Fruit fly (Drosophila melanogaster) whole organism, adult: Measurements from ENCODE around the gene CG6094.

ENCODE experiments used
- CG12768 ChIP-seq: fragments of 200-800 bp; sonication (Bioruptor generic); optimal IDR thresholded peaks from 2 replicates; lab custom pipeline; 2017; ENCODE audit warnings: missing biosample characterization, missing genetic modification characterization, mild to moderate bottlenecking, moderate library complexity, missing genetic modification reagents
- CG7045 ChIP-seq: fragments of 200-800 bp; sonication (Bioruptor generic); optimal IDR thresholded peaks from 2 replicates; lab custom pipeline; 2017; ENCODE audit warnings: missing biosample characterization, mild to moderate bottlenecking, missing genetic modification characterization
- Clk ChIP-seq: fragments of 200-800 bp; sonication (Bioruptor generic); optimal IDR thresholded peaks from 2 replicates; lab custom pipeline; 2017; ENCODE audit warnings: missing biosample characterization, missing genetic modification characterization
- Crg-1 ChIP-seq: fragments of 200-800 bp; sonication (Bioruptor generic); optimal IDR thresholded peaks from 2 replicates; lab custom pipeline; 2016; ENCODE audit warnings: missing biosample characterization, missing genetic modification characterization
- Hr96 ChIP-seq: fragments of 200-800 bp; sonication (Bioruptor generic); optimal IDR thresholded peaks from 2 replicates; lab custom pipeline; 2016; ENCODE audit warnings: missing biosample characterization, missing genetic modification characterization
- bab1 ChIP-seq: fragments of 200-800 bp; sonication (Bioruptor generic); optimal IDR thresholded peaks from 3 replicates; lab custom pipeline; 2019; ENCODE audit warnings: missing biosample characterization, mild to moderate bottlenecking, missing genetic modification characterization, moderate library complexity
- kay ChIP-seq: fragments of 200-800 bp; sonication (Bioruptor generic); peaks from one replicate; lab custom pipeline; 2016; ENCODE audit warnings: missing biosample characterization, missing genetic modification characterization, borderline replicate concordance
- toe ChIP-seq: fragments of 200-800 bp; sonication (Bioruptor generic); optimal IDR thresholded peaks from 2 replicates; lab custom pipeline; 2016; ENCODE audit warnings: missing biosample characterization, missing genetic modification characterization

dm6 chr2L:10458979-10459378, 47.9 kb upstream of the CG6094 start:
- TF ChIP-seq toe (GFP tag; lab: Kevin White, UChicago) (no peak), kay (GFP tag; lab: Kevin White, UChicago) (no peak), CG7045 (GFP tag; lab: Kevin White, UChicago) (no peak), Crg-1 (no peak), Clk (GFP tag; lab: Kevin White, UChicago) (no peak), CG12768 (GFP tag; lab: Kevin White, UChicago) (no peak), bab1 (GFP tag; lab: Kevin White, UChicago) (no peak), Hr96 (GFP tag; lab: Kevin White, UChicago) (no peak)
